Fruit fly (Drosophila melanogaster) whole organism, embryonic: ENCODE measurements around the gene Hnf4.
A peak's percentile ranks its signal among the peaks of the same experiment; 100 is the strongest.

ENCODE experiments used
- C15 ChIP-seq: fragments of 200-800 bp; sonication (Bioruptor generic); IDR thresholded peaks from 3 replicates; pipeline ENCODE4 v1.3.6; 2022; ENCODE audit warnings: missing biosample characterization, missing genetic modification characterization
- CG10274 ChIP-seq: fragments of 200-800 bp; sonication (Bioruptor generic); optimal IDR thresholded peaks from 3 replicates; lab custom pipeline; 2017; ENCODE audit warnings: missing biosample characterization, mild to moderate bottlenecking, missing genetic modification characterization
- CG10366 ChIP-seq: fragments of 200-800 bp; sonication (Bioruptor generic); IDR thresholded peaks from 2 replicates; pipeline ENCODE4 v1.3.6; 2022; ENCODE audit warnings: missing biosample characterization, missing genetic modification characterization
- CG10959 ChIP-seq: fragments of 200-800 bp; sonication (Bioruptor generic); IDR thresholded peaks from 2 replicates; pipeline ENCODE4 v1.3.6; 2022; ENCODE audit warnings: missing biosample characterization, missing genetic modification characterization
- CG12071 ChIP-seq: fragments of 200-800 bp; sonication (Bioruptor generic); optimal IDR thresholded peaks from 3 replicates; lab custom pipeline; 2018; ENCODE audit warnings: missing biosample characterization, mild to moderate bottlenecking, missing genetic modification characterization
- CG15514 ChIP-seq: fragments of 200-800 bp; sonication (Bioruptor generic); optimal IDR thresholded peaks from 3 replicates; lab custom pipeline; 2017; ENCODE audit warnings: missing biosample characterization, missing genetic modification characterization, mild to moderate bottlenecking, moderate library complexity, missing genetic modification reagents
- CG17328 ChIP-seq: fragments of 200-800 bp; sonication (Bioruptor generic); IDR thresholded peaks from 2 replicates; pipeline ENCODE4 v1.3.6; 2022; ENCODE audit warnings: missing biosample characterization, missing genetic modification characterization
- CG1832 ChIP-seq: fragments of 200-800 bp; sonication (Bioruptor generic); optimal IDR thresholded peaks from 2 replicates; lab custom pipeline; 2017; ENCODE audit warnings: missing biosample characterization, mild to moderate bottlenecking, missing genetic modification characterization, inconsistent platforms
- CG18764 ChIP-seq: fragments of 200-800 bp; sonication (Bioruptor generic); optimal IDR thresholded peaks from 3 replicates; lab custom pipeline; 2016; ENCODE audit warnings: missing biosample characterization, missing genetic modification characterization
- CG2116 ChIP-seq: fragments of 200-800 bp; sonication (Bioruptor generic); optimal IDR thresholded peaks from 3 replicates; lab custom pipeline; 2018; ENCODE audit warnings: missing biosample characterization, mild to moderate bottlenecking, missing genetic modification characterization
- CG2199 ChIP-seq: fragments of 200-800 bp; sonication (Bioruptor generic); IDR thresholded peaks from 3 replicates; pipeline ENCODE4 v1.3.6; 2022; ENCODE audit warnings: missing biosample characterization, missing genetic modification characterization
- CG2889 ChIP-seq: fragments of 200-800 bp; sonication (Bioruptor generic); IDR thresholded peaks from 3 replicates; pipeline ENCODE4 v1.3.6; 2022; ENCODE audit warnings: missing biosample characterization, missing genetic modification characterization
- CG31365 ChIP-seq: fragments of 200-800 bp; sonication (Bioruptor generic); optimal IDR thresholded peaks from 2 replicates; lab custom pipeline; 2018; ENCODE audit warnings: missing biosample characterization, mild to moderate bottlenecking, missing genetic modification characterization
- CG3281 ChIP-seq: fragments of 200-800 bp; sonication (Bioruptor generic); optimal IDR thresholded peaks from 3 replicates; lab custom pipeline; 2017; ENCODE audit warnings: missing biosample characterization, mild to moderate bottlenecking, missing genetic modification characterization
- CG3995 ChIP-seq: fragments of 200-800 bp; sonication (Bioruptor generic); optimal IDR thresholded peaks from 3 replicates; lab custom pipeline; 2016; ENCODE audit warnings: missing biosample characterization, missing genetic modification characterization
- CG4424 ChIP-seq: fragments of 200-800 bp; sonication (Bioruptor generic); optimal IDR thresholded peaks from 3 replicates; lab custom pipeline; 2016; ENCODE audit warnings: missing biosample characterization, missing genetic modification characterization
- CG6175 ChIP-seq: fragments of 200-800 bp; sonication (Bioruptor generic); IDR thresholded peaks from 3 replicates; pipeline ENCODE4 v1.3.6; 2022; ENCODE audit warnings: missing biosample characterization, missing genetic modification characterization
- CG7372 ChIP-seq: fragments of 200-800 bp; sonication (Bioruptor generic); IDR thresholded peaks from 2 replicates; pipeline ENCODE4 v1.3.6; 2022; ENCODE audit warnings: missing biosample characterization, missing genetic modification characterization
- CG8290 ChIP-seq, 3 experiments: fragments of 200-800 bp; sonication (Bioruptor generic); optimal IDR thresholded peaks; 2 replicates each; lab custom pipeline; 2016 to 2019; ENCODE audit warnings: missing biosample characterization in 3 of 3, missing genetic modification characterization in 3 of 3, mild to moderate bottlenecking in 2 of 3, moderate library complexity in 1 of 3
- CG9876 ChIP-seq: fragments of 200-800 bp; sonication (Bioruptor generic); optimal IDR thresholded peaks from 2 replicates; lab custom pipeline; 2016; ENCODE audit warnings: missing biosample characterization, missing genetic modification characterization
- Dad ChIP-seq: fragments of 200-800 bp; sonication (Bioruptor generic); optimal IDR thresholded peaks from 3 replicates; lab custom pipeline; 2016; ENCODE audit warnings: missing biosample characterization, missing genetic modification characterization
- ERR ChIP-seq: fragments of 200-800 bp; sonication (Bioruptor generic); optimal IDR thresholded peaks from 2 replicates; lab custom pipeline; 2016; ENCODE audit warnings: missing biosample characterization, missing genetic modification characterization
- H15 ChIP-seq: fragments of 200-800 bp; sonication (Bioruptor generic); IDR thresholded peaks from 3 replicates; pipeline ENCODE4 v1.3.6; 2022; ENCODE audit warnings: missing biosample characterization, missing genetic modification characterization
- HLH4C ChIP-seq: fragments of 200-800 bp; sonication (Bioruptor generic); IDR thresholded peaks from 3 replicates; pipeline ENCODE4 v1.3.6; 2022; ENCODE audit warnings: missing biosample characterization, missing genetic modification characterization; ENCODE audit not compliant: partially characterized antibody
- Hr39 ChIP-seq: fragments of >200 bp; optimal IDR thresholded peaks from 2 replicates; lab custom pipeline; 2017
- MBD-R2 ChIP-seq: fragments of 200-800 bp; sonication (Bioruptor generic); IDR thresholded peaks from 2 replicates; pipeline ENCODE4 v1.3.6; 2022; ENCODE audit warnings: missing biosample characterization, missing genetic modification characterization
- Mad ChIP-seq: fragments of 200-800 bp; sonication (Bioruptor generic); optimal IDR thresholded peaks from 2 replicates; lab custom pipeline; 2016; ENCODE audit warnings: missing biosample characterization, missing genetic modification characterization
- Optix ChIP-seq: fragments of 200-800 bp; sonication (Bioruptor generic); IDR thresholded peaks from 3 replicates; pipeline ENCODE4 v1.3.6; 2022; ENCODE audit warnings: missing biosample characterization, missing genetic modification characterization
- ab ChIP-seq: fragments of 200-800 bp; sonication (Bioruptor generic); optimal IDR thresholded peaks from 2 replicates; lab custom pipeline; 2016; ENCODE audit warnings: missing biosample characterization, missing genetic modification characterization
- ap ChIP-seq: fragments of 200-800 bp; sonication (Bioruptor generic); IDR thresholded peaks from 2 replicates; pipeline ENCODE4 v1.3.6; 2022; ENCODE audit warnings: missing biosample characterization, missing genetic modification characterization
- chinmo ChIP-seq: fragments of 200-800 bp; sonication (Bioruptor generic); IDR thresholded peaks from 4 replicates; pipeline ENCODE4 v1.3.6; 2022; ENCODE audit warnings: missing biosample characterization, missing genetic modification characterization; ENCODE audit not compliant: partially characterized antibody
- fd64A ChIP-seq: fragments of 200-800 bp; sonication (Bioruptor generic); optimal IDR thresholded peaks from 3 replicates; lab custom pipeline; 2018; ENCODE audit warnings: missing biosample characterization, mild to moderate bottlenecking, missing genetic modification characterization
- ftz-f1 ChIP-seq: fragments of 200-800 bp; sonication (Bioruptor generic); optimal IDR thresholded peaks from 2 replicates; lab custom pipeline; 2016; ENCODE audit warnings: missing biosample characterization, missing genetic modification characterization
- gcm2 ChIP-seq: fragments of 200-800 bp; sonication (Bioruptor generic); optimal IDR thresholded peaks from 2 replicates; lab custom pipeline; 2016; ENCODE audit warnings: missing biosample characterization, missing genetic modification characterization
- gem ChIP-seq: fragments of 200-800 bp; sonication (Bioruptor generic); optimal IDR thresholded peaks from 2 replicates; lab custom pipeline; 2019; ENCODE audit warnings: missing biosample characterization, mild to moderate bottlenecking, missing genetic modification characterization, moderate library complexity
- grau ChIP-seq: fragments of 200-800 bp; optimal IDR thresholded peaks from 3 replicates; lab custom pipeline; 2019; ENCODE audit warnings: missing biosample characterization, mild to moderate bottlenecking, missing genetic modification characterization, moderate library complexity
- kay ChIP-seq: fragments of 200-800 bp; sonication (Bioruptor generic); optimal IDR thresholded peaks from 2 replicates; lab custom pipeline; 2016; ENCODE audit warnings: missing biosample characterization, missing genetic modification characterization
- ken ChIP-seq: fragments of 200-800 bp; sonication (Bioruptor generic); IDR thresholded peaks from 3 replicates; pipeline ENCODE4 v1.3.6; 2022; ENCODE audit warnings: missing biosample characterization, missing genetic modification characterization
- lab ChIP-seq: fragments of 200-800 bp; sonication (Bioruptor generic); optimal IDR thresholded peaks from 3 replicates; lab custom pipeline; 2017; ENCODE audit warnings: missing biosample characterization, missing genetic modification characterization, mild to moderate bottlenecking, moderate library complexity, missing genetic modification reagents
- odd ChIP-seq: fragments of 200-800 bp; sonication (Bioruptor generic); optimal IDR thresholded peaks from 2 replicates; lab custom pipeline; 2017; ENCODE audit warnings: missing biosample characterization, mild to moderate bottlenecking, missing genetic modification characterization
- onecut ChIP-seq: fragments of 200-800 bp; sonication (Bioruptor generic); IDR thresholded peaks from 2 replicates; pipeline ENCODE4 v1.3.6; 2022; ENCODE audit warnings: missing biosample characterization, missing genetic modification characterization
- org-1 ChIP-seq: fragments of 200-800 bp; sonication (Bioruptor generic); optimal IDR thresholded peaks from 2 replicates; lab custom pipeline; 2017; ENCODE audit warnings: missing biosample characterization, missing genetic modification characterization
- otp ChIP-seq: fragments of 200-800 bp; sonication (Bioruptor generic); IDR thresholded peaks from 3 replicates; pipeline ENCODE4, ENCODE4 v1.3.6; 2022; ENCODE audit warnings: missing biosample characterization, missing genetic modification characterization
- pfk ChIP-seq: fragments of 200-800 bp; sonication (Bioruptor generic); optimal IDR thresholded peaks from 2 replicates; lab custom pipeline; 2018; ENCODE audit warnings: missing biosample characterization, mild to moderate bottlenecking, missing genetic modification characterization, moderate library complexity
- run ChIP-seq: fragments of 200-800 bp; sonication (Bioruptor generic); optimal IDR thresholded peaks from 3 replicates; lab custom pipeline; 2018; ENCODE audit warnings: missing biosample characterization, mild to moderate bottlenecking, missing genetic modification characterization
- sc ChIP-seq, 3 experiments: fragments of >200 bp in 2 of 3; fragments of 200-800 bp in 1 of 3; sonication (Bioruptor generic) in 1 of 3; optimal IDR thresholded peaks; 2 replicates in 2 of 3; 3 replicates in 1 of 3; lab custom pipeline; 2017; ENCODE audit warnings: mild to moderate bottlenecking in 1 of 3, missing biosample characterization in 1 of 3, missing genetic modification characterization in 1 of 3, missing genetic modification reagents in 1 of 3
- slbo ChIP-seq: fragments of 200-800 bp; sonication (Bioruptor generic); IDR thresholded peaks from 2 replicates; pipeline ENCODE4 v1.3.6; 2022; ENCODE audit warnings: missing biosample characterization, missing genetic modification characterization
- so ChIP-seq: fragments of 200-800 bp; sonication (Bioruptor generic); IDR thresholded peaks from 3 replicates; pipeline ENCODE4 v1.3.6; 2022; ENCODE audit warnings: missing biosample characterization, missing genetic modification characterization
- sob ChIP-seq: fragments of 200-800 bp; sonication (Bioruptor generic); IDR thresholded peaks from 2 replicates; pipeline ENCODE4 v1.3.6; 2022; ENCODE audit warnings: missing biosample characterization, missing genetic modification characterization
- tup ChIP-seq: fragments of 200-800 bp; sonication (Bioruptor generic); optimal IDR thresholded peaks from 2 replicates; lab custom pipeline; 2016; ENCODE audit warnings: missing biosample characterization, mild to moderate bottlenecking, missing genetic modification characterization, moderate library complexity
- zfh1 ChIP-seq: fragments of 200-800 bp; sonication (Bioruptor generic); IDR thresholded peaks from 3 replicates; pipeline ENCODE4 v1.3.6; 2022; ENCODE audit warnings: missing biosample characterization, missing genetic modification characterization

The Hnf4 gene

DNA sequence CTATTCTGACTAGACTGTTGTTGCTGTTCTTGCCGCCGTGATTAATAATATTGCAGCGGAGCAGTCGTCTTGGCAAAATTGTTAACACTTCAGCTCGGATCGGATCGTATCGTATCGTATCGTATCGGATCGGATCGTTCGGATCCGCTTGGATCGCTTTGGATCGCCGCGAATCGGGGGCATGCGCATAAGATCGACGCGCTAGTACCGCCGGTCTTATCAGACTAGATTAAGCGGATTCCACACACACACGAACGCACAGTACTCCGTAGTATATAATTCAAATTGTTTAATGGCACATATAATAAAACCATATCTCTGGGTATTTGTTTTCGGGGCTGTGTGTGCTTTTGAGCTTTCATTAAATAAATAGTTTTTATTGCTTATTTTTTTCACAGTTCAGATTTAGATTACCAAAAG lies 9.5 kb downstream of the Hnf4 start (continued):
- TF ChIP-seq CG2199 (GFP tag; lab: Robert Waterston, UW) = no peak; the same call in 2 of the 3 replicates
- TF ChIP-seq CG17328 (GFP tag; lab: Robert Waterston, UW) = 0 out of 2 replicates have a peak, but pooled peaks have one; percentile 27
- peak; percentile 80 for TF ChIP-seq CG12071 (GFP tag; lab: Kevin White, UChicago)
- 0 out of 3 replicates have a peak, but pooled peaks have one; percentile 13 for TF ChIP-seq otp
- TF ChIP-seq Optix (GFP tag; lab: Robert Waterston, UW) = no peak
- TF ChIP-seq gem (tag; lab: Kevin White, UChicago) = peak; percentile 58
- TF ChIP-seq CG4424 = no peak
- no peak for TF ChIP-seq CG18764 (GFP tag; lab: Kevin White, UChicago)
- peak; percentile 25; the same call in 1 of the 2 replicates for TF ChIP-seq MBD-R2 (GFP tag; lab: Robert Waterston, UW)
- TF ChIP-seq CG6175 (GFP tag; lab: Robert Waterston, UW) = no peak
- no peak for TF ChIP-seq CG3995 (GFP tag; lab: Kevin White, UChicago)
- peak; percentile 34 for TF ChIP-seq CG15514
- no peak for TF ChIP-seq CG7372 (GFP tag; lab: Robert Waterston, UW)
- TF ChIP-seq grau (tag; lab: Kevin White, UChicago) = peak; percentile 35
- TF ChIP-seq onecut = peak; percentile 43; the same call in 1 of the 2 replicates
- no peak for TF ChIP-seq Mad (GFP tag; lab: Kevin White, UChicago)
- peak; percentile 39; the same call in 1 of the 2 replicates for TF ChIP-seq sob (GFP tag; lab: Robert Waterston, UW)
- TF ChIP-seq CG2889 (GFP tag; lab: Robert Waterston, UW) = no peak
- no peak for TF ChIP-seq slbo (GFP tag; lab: Robert Waterston, UW)
- TF ChIP-seq run (tag; lab: Kevin White, UChicago) = no peak
- TF ChIP-seq ap (GFP tag; lab: Robert Waterston, UW) = no peak
- TF ChIP-seq chinmo (GFP tag; lab: Robert Waterston, UW) = peak; percentile 90; the same call in 3 of the 4 replicates
- TF ChIP-seq CG3281 (GFP tag; lab: Kevin White, UChicago) = peak; percentile 69
- no peak for TF ChIP-seq H15 (GFP tag; lab: Robert Waterston, UW)
- TF ChIP-seq CG1832 = no peak
- no peak for TF ChIP-seq sc (optimal IDR thresholded peaks at IDR 0.05; lab: Kevin White, UChicago)
- TF ChIP-seq sc (GFP tag; optimal IDR thresholded peaks at IDR 0.05; lab: Kevin White, UChicago) = peak; percentile 6
- peak; percentile 25; the same call in 1 of the 3 replicates for TF ChIP-seq so
- peak; percentile 29 for TF ChIP-seq fd64A (GFP tag; lab: Kevin White, UChicago)
- TF ChIP-seq CG31365 (tag; lab: Kevin White, UChicago) = peak; percentile 29
- no peak for TF ChIP-seq kay (GFP tag; lab: Kevin White, UChicago)
- peak; percentile 15 for TF ChIP-seq CG10274 (GFP tag; lab: Kevin White, UChicago)
- no peak for TF ChIP-seq tup (GFP tag; lab: Kevin White, UChicago)
- TF ChIP-seq gcm2 (GFP tag; lab: Kevin White, UChicago) = no peak
- TF ChIP-seq ab (GFP tag; lab: Kevin White, UChicago) = no peak
- peak; percentile 42 for TF ChIP-seq CG2116
- no peak for TF ChIP-seq CG10366 (GFP tag; lab: Robert Waterston, UW)
- no peak for TF ChIP-seq C15
- no peak for TF ChIP-seq ERR (GFP tag; lab: Kevin White, UChicago)
- no peak for TF ChIP-seq HLH4C (GFP tag; lab: Robert Waterston, UW)
- TF ChIP-seq Hr39 = no peak
- TF ChIP-seq org-1 = peak; percentile 32
- peak; percentile 79 for TF ChIP-seq lab
- TF ChIP-seq CG9876 (GFP tag; lab: Kevin White, UChicago) = no peak
- no peak for TF ChIP-seq CG10959 (GFP tag; lab: Robert Waterston, UW)
- peak; percentile 58 for TF ChIP-seq pfk
- TF ChIP-seq ken (GFP tag; lab: Robert Waterston, UW) = no peak
- peak; percentile 21 for TF ChIP-seq ftz-f1 (GFP tag; lab: Kevin White, UChicago)
- no peak for TF ChIP-seq CG8290 (GFP tag; optimal IDR thresholded peaks at IDR 0.05; lab: Kevin White, UChicago)
- TF ChIP-seq CG8290 (tag; optimal IDR thresholded peaks at IDR 0.05; lab: Kevin White, UChicago) = peak in 1 of 2 experiments; percentile 40
- TF ChIP-seq Dad = no peak
- TF ChIP-seq zfh1 (GFP tag; lab: Robert Waterston, UW) = 0 out of 3 replicates have a peak, but pooled peaks have one; percentile 16
- TF ChIP-seq odd (GFP tag; lab: Kevin White, UChicago) = peak; percentile 67
